Fruit fly (Drosophila melanogaster) whole organism, wandering third instar larva: Measurements from ENCODE around the gene Prim2.
A peak's percentile ranks its signal among the peaks of the same experiment; 100 is the strongest.

ENCODE experiments used
- Abd-B ChIP-seq: fragments of >200 bp; optimal IDR thresholded peaks from 2 replicates; lab custom pipeline; 2017; ENCODE audit warnings: missing biosample characterization, missing genetic modification characterization
- CG32264 ChIP-seq: fragments of 200-800 bp; sonication (Bioruptor generic); optimal IDR thresholded peaks from 2 replicates; lab custom pipeline; 2016; ENCODE audit warnings: missing biosample characterization, missing genetic modification characterization
- CG9705 ChIP-seq: fragments of 200-800 bp; sonication (Bioruptor generic); optimal IDR thresholded peaks from 2 replicates; lab custom pipeline; 2018; ENCODE audit warnings: missing biosample characterization, mild to moderate bottlenecking, missing genetic modification characterization
- CrebA ChIP-seq: fragments of 200-800 bp; sonication (Bioruptor generic); optimal IDR thresholded peaks from 2 replicates; lab custom pipeline; 2016; ENCODE audit warnings: missing biosample characterization, mild to moderate bottlenecking, missing genetic modification characterization, borderline replicate concordance
- Dfd ChIP-seq: fragments of >200 bp; optimal IDR thresholded peaks from 2 replicates; lab custom pipeline; 2017; ENCODE audit warnings: missing biosample characterization, missing genetic modification characterization
- Dif ChIP-seq: fragments of 200-275, 200-300 bp; sonication (Bioruptor generic); optimal IDR thresholded peaks from 2 replicates; lab custom pipeline; 2018; ENCODE audit warnings: missing biosample characterization, missing genetic modification characterization; ENCODE audit not compliant: partially characterized antibody
- GATAd ChIP-seq: sonication (Bioruptor generic); optimal IDR thresholded peaks from 2 replicates; lab custom pipeline; 2016; ENCODE audit warnings: missing biosample characterization, missing genetic modification characterization
- HLH106 ChIP-seq: fragments of 200-800 bp; optimal IDR thresholded peaks from 3 replicates; lab custom pipeline; 2019; ENCODE audit warnings: missing biosample characterization, mild to moderate bottlenecking, missing genetic modification characterization, moderate library complexity
- Hnf4 ChIP-seq: fragments of 200-800 bp; sonication (Bioruptor generic); optimal IDR thresholded peaks from 2 replicates; lab custom pipeline; 2016; ENCODE audit warnings: missing biosample characterization, mild to moderate bottlenecking, missing genetic modification characterization
- Hr78 ChIP-seq: fragments of >200 bp; optimal IDR thresholded peaks from 2 replicates; lab custom pipeline; 2017; ENCODE audit warnings: missing biosample characterization, missing genetic modification characterization
- Hr83 ChIP-seq: fragments of 200-300 bp; sonication (Bioruptor generic); optimal IDR thresholded peaks from 2 replicates; lab custom pipeline; 2016; ENCODE audit warnings: missing biosample characterization, mild to moderate bottlenecking, missing genetic modification characterization, moderate library complexity; ENCODE audit not compliant: poor library complexity, severe bottlenecking
- Jra ChIP-seq: sonication (Bioruptor generic); optimal IDR thresholded peaks from 2 replicates; lab custom pipeline; 2016; ENCODE audit warnings: missing biosample characterization, missing genetic modification characterization
- Mio ChIP-seq: sonication (Bioruptor generic); optimal IDR thresholded peaks from 2 replicates; lab custom pipeline; 2016; ENCODE audit warnings: missing biosample characterization, missing genetic modification characterization
- Myc ChIP-seq: fragments of >200 bp; optimal IDR thresholded peaks from 2 replicates; lab custom pipeline; 2017
- N ChIP-seq: fragments of >200 bp; optimal IDR thresholded peaks from 2 replicates; lab custom pipeline; 2018; ENCODE audit warnings: missing biosample characterization, missing external identifiers, missing genetic modification characterization
- OdsH ChIP-seq: fragments of 200-800 bp; sonication (Bioruptor generic); optimal IDR thresholded peaks from 2 replicates; lab custom pipeline; 2016; ENCODE audit warnings: missing biosample characterization, mild to moderate bottlenecking, missing genetic modification characterization
- Rel ChIP-seq, 2 experiments: fragments of 200-800 bp; sonication (Bioruptor generic) in 1 of 2; optimal IDR thresholded peaks; 2 replicates in 1 of 2; 3 replicates in 1 of 2; lab custom pipeline; 2016 to 2019; ENCODE audit warnings: mild to moderate bottlenecking in 2 of 2, missing biosample characterization in 2 of 2, missing genetic modification characterization in 2 of 2, moderate library complexity in 1 of 2
- Sp1 ChIP-seq: fragments of 200-800 bp; sonication (Bioruptor generic); optimal IDR thresholded peaks from 3 replicates; lab custom pipeline; 2019; ENCODE audit warnings: missing biosample characterization, mild to moderate bottlenecking, missing genetic modification characterization, moderate library complexity
- Vsx2 ChIP-seq: fragments of 200-300, 225-300 bp; sonication (Bioruptor generic); optimal IDR thresholded peaks from 2 replicates; lab custom pipeline; 2018; ENCODE audit warnings: missing biosample characterization, missing genetic modification characterization; ENCODE audit not compliant: partially characterized antibody
- br ChIP-seq: fragments of 200-800 bp; sonication (Bioruptor generic); optimal IDR thresholded peaks from 2 replicates; lab custom pipeline; 2016; ENCODE audit warnings: missing biosample characterization, missing genetic modification characterization
- brk ChIP-seq: fragments of 200-800 bp; sonication (Bioruptor generic); optimal IDR thresholded peaks from 2 replicates; lab custom pipeline; 2016; ENCODE audit warnings: missing biosample characterization, mild to moderate bottlenecking, missing genetic modification characterization
- dl ChIP-seq, 2 experiments: fragments of 175-275, 200-275 bp in 1 of 2; fragments of 200-275 bp in 1 of 2; sonication (Bioruptor generic); optimal IDR thresholded peaks; lab custom pipeline; 2018; ENCODE audit warnings: mild to moderate bottlenecking in 2 of 2, missing biosample characterization in 2 of 2, missing genetic modification characterization in 2 of 2, moderate library complexity in 2 of 2; ENCODE audit not compliant: partially characterized antibody in 2 of 2, insufficient read depth in 1 of 2
- dmrt93B ChIP-seq: fragments of 200-800 bp; sonication (Bioruptor generic); optimal IDR thresholded peaks from 2 replicates; lab custom pipeline; 2018; ENCODE audit warnings: missing biosample characterization, mild to moderate bottlenecking, missing genetic modification characterization
- dsf ChIP-seq: sonication (Bioruptor generic); optimal IDR thresholded peaks from 2 replicates; lab custom pipeline; 2016; ENCODE audit warnings: missing biosample characterization, missing genetic modification characterization, borderline replicate concordance
- ey ChIP-seq: fragments of 200-800 bp; sonication (Bioruptor generic); optimal IDR thresholded peaks from 2 replicates; lab custom pipeline; 2016; ENCODE audit warnings: missing biosample characterization, missing genetic modification characterization
- foxo ChIP-seq, 2 experiments: fragments of 200-800 bp; sonication (Bioruptor generic); optimal IDR thresholded peaks; 2 replicates in 1 of 2; 3 replicates in 1 of 2; lab custom pipeline; 2016 to 2017; ENCODE audit warnings: missing biosample characterization in 2 of 2, missing genetic modification characterization in 2 of 2
- fru ChIP-seq: fragments of 200-800 bp; sonication (Bioruptor generic); optimal IDR thresholded peaks from 3 replicates; lab custom pipeline; 2016; ENCODE audit warnings: missing biosample characterization, mild to moderate bottlenecking, missing genetic modification characterization
- h ChIP-seq: fragments of 200-800 bp; sonication (Bioruptor generic); optimal IDR thresholded peaks from 3 replicates; lab custom pipeline; 2016; ENCODE audit warnings: missing biosample characterization, mild to moderate bottlenecking, missing genetic modification characterization
- jim ChIP-seq: fragments of 175-275, 200-325 bp; sonication (Bioruptor generic); optimal IDR thresholded peaks from 2 replicates; lab custom pipeline; 2016; ENCODE audit warnings: missing biosample characterization, mild to moderate bottlenecking, missing genetic modification characterization
- lola ChIP-seq: fragments of >200 bp; optimal IDR thresholded peaks from 2 replicates; lab custom pipeline; 2017; ENCODE audit warnings: missing biosample characterization, missing genetic modification characterization
- pan ChIP-seq: fragments of >200 bp; optimal IDR thresholded peaks from 2 replicates; lab custom pipeline; 2017
- psq ChIP-seq: fragments of 200-800 bp; sonication (Bioruptor generic); optimal IDR thresholded peaks from 3 replicates; lab custom pipeline; 2017; ENCODE audit warnings: missing biosample characterization, mild to moderate bottlenecking, missing genetic modification characterization, moderate library complexity
- rgr ChIP-seq: fragments of 200-800 bp; sonication (Bioruptor generic); optimal IDR thresholded peaks from 3 replicates; lab custom pipeline; 2016; ENCODE audit warnings: missing biosample characterization, mild to moderate bottlenecking, missing genetic modification characterization
- sage ChIP-seq: fragments of 200-800 bp; sonication (Bioruptor generic); optimal IDR thresholded peaks from 2 replicates; lab custom pipeline; 2016; ENCODE audit warnings: missing biosample characterization, mild to moderate bottlenecking, missing genetic modification characterization
- sv ChIP-seq: fragments of 200-800 bp; sonication (Bioruptor generic); optimal IDR thresholded peaks from 3 replicates; lab custom pipeline; 2016; ENCODE audit warnings: missing biosample characterization, missing genetic modification characterization
- tai ChIP-seq: sonication (Bioruptor generic); optimal IDR thresholded peaks from 2 replicates; lab custom pipeline; 2016; ENCODE audit warnings: missing biosample characterization, missing genetic modification characterization
- usp ChIP-seq: fragments of >200 bp; optimal IDR thresholded peaks from 2 replicates; lab custom pipeline; 2017; ENCODE audit warnings: missing biosample characterization, missing genetic modification characterization
- woc ChIP-seq: sonication (Bioruptor generic); optimal IDR thresholded peaks from 2 replicates; lab custom pipeline; 2016; ENCODE audit warnings: missing biosample characterization, mild to moderate bottlenecking, missing genetic modification characterization

Gene Prim2

DNA sequence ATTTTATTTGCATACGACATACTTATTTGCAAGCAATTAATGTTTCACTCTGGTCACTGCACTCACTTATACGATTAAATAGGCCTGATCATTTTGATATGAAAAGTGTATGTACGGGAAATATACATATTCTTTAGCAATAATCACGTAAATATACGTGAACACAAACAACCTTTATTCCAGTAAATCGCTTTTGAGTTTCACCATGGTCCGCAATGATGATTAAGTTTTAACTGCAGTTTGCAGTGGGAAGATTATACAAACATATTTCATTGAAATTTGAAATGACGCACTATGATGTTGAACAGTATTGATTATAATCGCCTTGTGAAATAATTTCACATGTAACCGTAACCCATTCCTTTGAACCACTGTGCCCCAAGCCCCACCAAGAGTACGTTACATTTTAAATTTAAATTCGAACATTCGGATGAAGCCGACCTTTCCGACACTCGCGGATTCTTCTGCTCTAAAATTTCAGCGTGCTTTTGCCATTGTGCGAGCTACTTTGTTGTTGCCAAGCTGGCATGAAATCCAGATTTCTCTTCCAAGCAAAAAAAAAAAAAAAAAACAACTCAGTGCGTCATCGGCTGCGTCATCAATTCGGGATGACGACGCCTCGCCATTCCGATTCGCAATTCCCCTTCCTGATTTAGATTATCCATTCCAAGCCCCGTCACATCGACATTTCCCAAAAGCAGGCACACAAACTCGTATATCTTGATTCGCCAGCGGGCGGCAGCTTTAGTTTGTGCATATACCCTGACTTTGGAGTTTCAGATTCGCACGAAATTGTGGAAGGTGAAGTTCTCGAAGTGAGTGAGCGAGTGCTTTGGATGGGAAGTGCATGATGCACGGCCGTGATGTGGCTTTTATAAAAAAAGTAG lies 42.4 kb upstream of the Prim2 start (continued):
- TF ChIP-seq ey (peak; percentile 12), CG9705 (peak; percentile 54), dsf (GFP tag; lab: Kevin White, UChicago) (no peak), dmrt93B (GFP tag; lab: Kevin White, UChicago) (peak; percentile 69), CrebA (GFP tag; lab: Kevin White, UChicago) (peak; percentile 35), lola (GFP tag; lab: Kevin White, UChicago) (no peak), jim (GFP tag; lab: Kevin White, UChicago) (no peak), Hr78 (no peak), GATAd (GFP tag; lab: Kevin White, UChicago) (no peak), Myc (lab: Kevin White, UChicago) (no peak), rgr (GFP tag; lab: Kevin White, UChicago) (peak; percentile 20), foxo (GFP tag; optimal IDR thresholded peaks at IDR 0.05; lab: Kevin White, UChicago) (peak in 1 of 2 experiments; percentile 39), CG32264 (GFP tag; lab: Kevin White, UChicago) (no peak), Vsx2 (GFP tag; lab: Kevin White, UChicago) (peak; percentile 57), psq (GFP tag; lab: Kevin White, UChicago) (peak; percentile 59), br (GFP tag; lab: Kevin White, UChicago) (no peak), dl (GFP tag; optimal IDR thresholded peaks at IDR 0.05; lab: Kevin White, UChicago; ENCODE audit: insufficient read depth in 1 of 2, partially characterized antibody in 2 of 2) (no peak)

DNA sequence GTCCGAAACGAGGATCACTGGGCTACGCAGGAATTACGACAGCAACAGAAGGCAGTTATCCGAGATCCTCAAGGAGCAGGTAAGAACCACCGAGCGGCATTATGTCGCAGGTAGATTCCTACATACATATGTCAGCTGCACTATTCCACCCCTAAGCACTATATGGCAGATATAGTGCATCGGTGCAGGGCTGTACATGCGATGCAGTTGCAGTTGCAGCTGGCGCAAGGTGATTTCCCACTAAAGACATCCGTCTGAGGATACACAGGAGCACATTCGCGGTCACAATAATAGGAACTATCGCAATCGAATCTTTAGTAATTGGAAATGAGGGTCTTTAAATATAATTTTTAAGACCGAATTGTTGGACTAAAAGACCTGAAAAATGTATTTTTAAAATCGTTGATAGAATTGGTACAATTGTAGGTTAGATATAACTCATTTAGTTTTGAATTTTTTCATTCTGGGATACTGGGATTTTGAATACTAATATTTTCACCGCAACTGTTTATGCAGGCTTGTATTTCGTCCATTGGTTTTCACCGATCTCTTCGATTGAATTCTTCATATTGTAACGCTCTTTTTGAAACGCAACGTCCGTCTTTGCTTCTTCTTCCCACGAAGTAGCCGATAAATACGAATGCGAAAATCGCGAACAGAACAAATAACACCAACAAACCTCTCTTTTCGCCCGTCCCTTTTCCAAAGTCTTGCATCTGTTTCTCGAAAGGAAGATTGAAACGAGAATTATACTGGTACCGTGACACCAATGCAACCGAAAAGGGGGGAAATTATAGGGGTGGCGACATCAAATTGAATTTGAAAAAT lies 41.5 kb upstream of the Prim2 start:
- TF ChIP-seq h (GFP tag; lab: Kevin White, UChicago): peak; percentile 75
- TF ChIP-seq Rel (GFP tag; optimal IDR thresholded peaks at IDR 0.05; lab: Kevin White, UChicago): peak; percentile 58
- peak; percentile 50 for TF ChIP-seq Rel (tag; optimal IDR thresholded peaks at IDR 0.05; lab: Kevin White, UChicago)
- peak; percentile 71 for TF ChIP-seq ey
- no peak for TF ChIP-seq N
- peak; percentile 51 for TF ChIP-seq rgr (GFP tag; lab: Kevin White, UChicago)
- TF ChIP-seq Dfd: no peak
- TF ChIP-seq Jra: peak; percentile 55
- TF ChIP-seq OdsH: peak; percentile 68
- TF ChIP-seq woc (GFP tag; lab: Kevin White, UChicago): peak; percentile 44
- peak; percentile 93 for TF ChIP-seq psq (GFP tag; lab: Kevin White, UChicago)
- peak; percentile 19 for TF ChIP-seq tai (GFP tag; lab: Kevin White, UChicago)
- no peak for TF ChIP-seq sv (GFP tag; lab: Kevin White, UChicago)
- peak in 1 of 2 experiments; percentile 61 for TF ChIP-seq foxo (GFP tag; optimal IDR thresholded peaks at IDR 0.05; lab: Kevin White, UChicago)
- TF ChIP-seq sage (GFP tag; lab: Kevin White, UChicago): no peak
- no peak for TF ChIP-seq CrebA (GFP tag; lab: Kevin White, UChicago)
- TF ChIP-seq HLH106 (tag; lab: Kevin White, UChicago): peak; percentile 78
- TF ChIP-seq pan (lab: Kevin White, UChicago): no peak
- no peak for TF ChIP-seq Mio (GFP tag; lab: Kevin White, UChicago)
- no peak for TF ChIP-seq dsf (GFP tag; lab: Kevin White, UChicago)
- peak; percentile 54 for TF ChIP-seq CG32264 (GFP tag; lab: Kevin White, UChicago)
- TF ChIP-seq Hr83 (GFP tag; lab: Kevin White, UChicago): no peak
- peak; percentile 49 for TF ChIP-seq brk
- TF ChIP-seq CG9705: peak; percentile 40
- peak; percentile 60 for TF ChIP-seq fru (GFP tag; lab: Kevin White, UChicago)
- no peak for TF ChIP-seq Hr78
- no peak for TF ChIP-seq GATAd (GFP tag; lab: Kevin White, UChicago)
- TF ChIP-seq Sp1 (GFP tag; lab: Kevin White, UChicago): peak; percentile 79
- TF ChIP-seq Vsx2 (GFP tag; lab: Kevin White, UChicago): no peak
- TF ChIP-seq dmrt93B (GFP tag; lab: Kevin White, UChicago): peak; percentile 22
- no peak for TF ChIP-seq Abd-B (GFP tag; lab: Kevin White, UChicago)
- TF ChIP-seq Hnf4 (GFP tag; lab: Kevin White, UChicago): peak; percentile 52
- TF ChIP-seq br (GFP tag; lab: Kevin White, UChicago): peak; percentile 66
- TF ChIP-seq dl (GFP tag; optimal IDR thresholded peaks at IDR 0.05; lab: Kevin White, UChicago; ENCODE audit: insufficient read depth in 1 of 2, partially characterized antibody in 2 of 2): no peak
- no peak for TF ChIP-seq Myc (lab: Kevin White, UChicago)
- no peak for TF ChIP-seq jim (GFP tag; lab: Kevin White, UChicago)
- TF ChIP-seq lola (GFP tag; lab: Kevin White, UChicago): no peak
- no peak for TF ChIP-seq usp (GFP tag; lab: Kevin White, UChicago)
- TF ChIP-seq Dif (GFP tag; lab: Kevin White, UChicago): peak; percentile 9
